Fruit fly (Drosophila melanogaster): ENCODE measurements around the gene ND-13B.
A peak's percentile ranks its signal among the peaks of the same experiment; 100 is the strongest.

Gene ND-13B

dm6 chr3L:10669592-10670400 lies 24.1 kb downstream of the ND-13B start:
- TF ChIP-seq kay (GFP tag; ENCODE audit: borderline replicate concordance) = peak; percentile 90
- no peak for TF ChIP-seq toe (GFP tag; optimal IDR thresholded peaks at IDR 0.05)

- TF ChIP-seq CG1620 (GFP tag; optimal IDR thresholded peaks at IDR 0.05) (no peak), tj (GFP tag; optimal IDR thresholded peaks at IDR 0.05) (peak; percentile 87)
Measured at dm6 chr3L:10667341-10667740, 26.6 kb downstream of the ND-13B start.

dm6 chr3L:10666511-10667003 lies 27.4 kb downstream of the ND-13B start:
- no peak for TF ChIP-seq toe (GFP tag; optimal IDR thresholded peaks at IDR 0.05)
- no peak for TF ChIP-seq Clk (GFP tag; optimal IDR thresholded peaks at IDR 0.05)
- no peak for TF ChIP-seq tj (GFP tag; optimal IDR thresholded peaks at IDR 0.05)
- TF ChIP-seq CG7101 (tag; optimal IDR thresholded peaks at IDR 0.05) = no peak
- no peak for TF ChIP-seq Crg-1 (GFP tag; optimal IDR thresholded peaks at IDR 0.05)
- no peak for TF ChIP-seq CG33017 (tag; optimal IDR thresholded peaks at IDR 0.05)
- no peak for TF ChIP-seq CG14711 (tag; optimal IDR thresholded peaks at IDR 0.05)
- TF ChIP-seq CG1620 (GFP tag; optimal IDR thresholded peaks at IDR 0.05) = no peak
- TF ChIP-seq CG7045 (GFP tag; optimal IDR thresholded peaks at IDR 0.05) = no peak
- TF ChIP-seq pad (GFP tag; optimal IDR thresholded peaks at IDR 0.05) = no peak
- TF ChIP-seq CG5204 (GFP tag; optimal IDR thresholded peaks at IDR 0.05) = no peak
- no peak for TF ChIP-seq bab1 (GFP tag; optimal IDR thresholded peaks at IDR 0.05)
- TF ChIP-seq Hr96 (GFP tag; optimal IDR thresholded peaks at IDR 0.05) = no peak
- TF ChIP-seq ovo (GFP tag; optimal IDR thresholded peaks at IDR 0.05) = no peak
- TF ChIP-seq CG11617 (GFP tag; optimal IDR thresholded peaks at IDR 0.05) = no peak
- TF ChIP-seq cnc (optimal IDR thresholded peaks at IDR 0.05) = no peak
- no peak for TF ChIP-seq Mnt (GFP tag; optimal IDR thresholded peaks at IDR 0.05)

- TF ChIP-seq kay (GFP tag; ENCODE audit: borderline replicate concordance) = peak; percentile 85
- no peak for TF ChIP-seq CG5204 (GFP tag; optimal IDR thresholded peaks at IDR 0.05)
- TF ChIP-seq cnc (optimal IDR thresholded peaks at IDR 0.05) = no peak
- TF ChIP-seq CG12768 (GFP tag; optimal IDR thresholded peaks at IDR 0.05) = peak; percentile 98
- peak; percentile 77 for TF ChIP-seq CG1620 (GFP tag; optimal IDR thresholded peaks at IDR 0.05)
- TF ChIP-seq CG7101 (tag; optimal IDR thresholded peaks at IDR 0.05) = peak; percentile 97
- peak; percentile 89 for TF ChIP-seq pad (GFP tag; optimal IDR thresholded peaks at IDR 0.05)
- peak; percentile 98 for TF ChIP-seq CG7045 (GFP tag; optimal IDR thresholded peaks at IDR 0.05)
- peak; percentile 88 for TF ChIP-seq Crg-1 (GFP tag; optimal IDR thresholded peaks at IDR 0.05)
- peak; percentile 98 for TF ChIP-seq CG33017 (tag; optimal IDR thresholded peaks at IDR 0.05)
- TF ChIP-seq tj (GFP tag; optimal IDR thresholded peaks at IDR 0.05) = peak; percentile 91
- peak; percentile 97 for TF ChIP-seq toe (GFP tag; optimal IDR thresholded peaks at IDR 0.05)
- TF ChIP-seq CG11617 (GFP tag; optimal IDR thresholded peaks at IDR 0.05) = peak; percentile 99
- TF ChIP-seq Mnt (GFP tag; optimal IDR thresholded peaks at IDR 0.05) = peak; percentile 84
- TF ChIP-seq CG14711 (tag; optimal IDR thresholded peaks at IDR 0.05) = peak; percentile 90
- peak; percentile 88 for TF ChIP-seq Hr96 (GFP tag; optimal IDR thresholded peaks at IDR 0.05)
- TF ChIP-seq bab1 (GFP tag; optimal IDR thresholded peaks at IDR 0.05) = peak; percentile 96
- TF ChIP-seq cic (GFP tag; optimal IDR thresholded peaks at IDR 0.05) = peak; percentile 90
- TF ChIP-seq Clk (GFP tag; optimal IDR thresholded peaks at IDR 0.05) = peak; percentile 93
- peak; percentile 81 for TF ChIP-seq ovo (GFP tag; optimal IDR thresholded peaks at IDR 0.05)
Measured at dm6 chr3L:10665433-10666150, 28.3 kb downstream of the ND-13B start.

- TF ChIP-seq CG7101 (tag; optimal IDR thresholded peaks at IDR 0.05) = peak; percentile 78
- peak; percentile 59 for TF ChIP-seq CG11617 (GFP tag; optimal IDR thresholded peaks at IDR 0.05)
- TF ChIP-seq Clk (GFP tag; optimal IDR thresholded peaks at IDR 0.05) = no peak
- peak; percentile 76 for TF ChIP-seq CG33017 (tag; optimal IDR thresholded peaks at IDR 0.05)
- TF ChIP-seq ovo (GFP tag; optimal IDR thresholded peaks at IDR 0.05) = peak; percentile 56
- TF ChIP-seq bab1 (GFP tag; optimal IDR thresholded peaks at IDR 0.05) = peak; percentile 76
- TF ChIP-seq cnc (optimal IDR thresholded peaks at IDR 0.05) = no peak
- TF ChIP-seq CG12768 (GFP tag; optimal IDR thresholded peaks at IDR 0.05) = peak; percentile 72
- no peak for TF ChIP-seq CG5204 (GFP tag; optimal IDR thresholded peaks at IDR 0.05)
- TF ChIP-seq kay (GFP tag; ENCODE audit: borderline replicate concordance) = peak; percentile 67
- TF ChIP-seq Crg-1 (GFP tag; optimal IDR thresholded peaks at IDR 0.05) = peak; percentile 43
- peak; percentile 28 for TF ChIP-seq CG7045 (GFP tag; optimal IDR thresholded peaks at IDR 0.05)
- peak; percentile 45 for TF ChIP-seq pad (GFP tag; optimal IDR thresholded peaks at IDR 0.05)
- TF ChIP-seq Mnt (GFP tag; optimal IDR thresholded peaks at IDR 0.05) = peak; percentile 78
- TF ChIP-seq Hr96 (GFP tag; optimal IDR thresholded peaks at IDR 0.05) = peak; percentile 54
- peak; percentile 39 for TF ChIP-seq CG1620 (GFP tag; optimal IDR thresholded peaks at IDR 0.05)
- peak; percentile 51 for TF ChIP-seq tj (GFP tag; optimal IDR thresholded peaks at IDR 0.05)
- peak; percentile 89 for TF ChIP-seq cic (GFP tag; optimal IDR thresholded peaks at IDR 0.05)
- peak; percentile 6 for TF ChIP-seq toe (GFP tag; optimal IDR thresholded peaks at IDR 0.05)
- peak; percentile 39 for TF ChIP-seq CG14711 (tag; optimal IDR thresholded peaks at IDR 0.05)
Measured at dm6 chr3L:10664511-10665062, 29.3 kb downstream of the ND-13B start, which contains the start of gene simj. Gene simj, plus strand, starts transcription at chr3L:10664739.
